Fruit fly (Drosophila melanogaster): ENCODE data around the gene CG42726.

The CG42726 gene

DNA sequence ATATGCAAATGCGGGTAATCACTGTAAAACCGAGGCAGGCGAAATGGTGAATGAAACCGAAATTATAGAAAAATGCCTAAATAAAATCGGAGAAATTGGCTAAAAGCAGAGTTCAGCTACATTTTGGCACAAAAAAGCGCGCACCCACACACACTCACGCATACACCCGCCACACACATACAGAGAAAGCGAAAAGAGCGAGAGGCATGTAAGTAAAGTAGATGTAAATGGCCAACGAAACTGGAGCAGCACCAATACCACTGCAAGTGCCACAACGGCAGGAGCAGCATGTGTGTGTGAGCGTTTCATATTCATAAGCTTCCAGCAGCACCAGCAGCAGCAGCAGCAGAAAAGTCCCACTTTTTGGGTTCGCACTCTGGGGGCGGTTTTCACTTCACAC, 27.6 kb downstream of the CG42726 start:
- TF ChIP-seq CG7101 (tag; optimal IDR thresholded peaks at IDR 0.05) (no peak), tj (GFP tag; optimal IDR thresholded peaks at IDR 0.05) (no peak), Hr96 (GFP tag; optimal IDR thresholded peaks at IDR 0.05) (no peak), CG1620 (GFP tag; optimal IDR thresholded peaks at IDR 0.05) (no peak), Mnt (GFP tag; optimal IDR thresholded peaks at IDR 0.05) (no peak), CG14711 (tag; optimal IDR thresholded peaks at IDR 0.05) (no peak), CG11617 (GFP tag; optimal IDR thresholded peaks at IDR 0.05) (no peak), kay (GFP tag; ENCODE audit: borderline replicate concordance) (no peak), bab1 (GFP tag; optimal IDR thresholded peaks at IDR 0.05) (no peak), CG12768 (GFP tag; optimal IDR thresholded peaks at IDR 0.05) (no peak), Crg-1 (GFP tag; optimal IDR thresholded peaks at IDR 0.05) (no peak)

DNA sequence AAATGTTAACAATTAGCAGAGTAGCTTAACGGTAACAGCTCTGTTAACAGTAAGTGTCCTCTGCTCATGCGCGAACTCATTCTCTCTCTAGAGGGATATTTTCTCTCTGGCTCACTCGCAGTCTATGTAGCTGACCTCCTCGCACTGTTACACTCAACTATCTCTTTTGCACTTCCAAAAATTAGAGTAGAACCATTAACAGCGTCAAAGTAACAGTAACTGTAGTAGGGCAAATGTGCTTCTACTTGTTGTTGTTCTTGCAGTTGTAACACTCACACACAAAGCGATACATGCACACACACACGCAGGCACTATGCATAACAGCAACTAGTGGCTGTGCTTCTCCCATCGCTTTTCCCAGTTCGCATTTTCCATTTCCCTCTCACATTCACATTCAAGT, 31.2 kb downstream of the CG42726 start:
- TF ChIP-seq CG5204 (GFP tag; optimal IDR thresholded peaks at IDR 0.05) (no peak), pad (GFP tag; optimal IDR thresholded peaks at IDR 0.05) (no peak), toe (GFP tag; optimal IDR thresholded peaks at IDR 0.05) (no peak), CG1620 (GFP tag; optimal IDR thresholded peaks at IDR 0.05) (no peak), CG33017 (tag; optimal IDR thresholded peaks at IDR 0.05) (no peak), kay (GFP tag; ENCODE audit: borderline replicate concordance) (no peak), Clk (GFP tag; optimal IDR thresholded peaks at IDR 0.05) (no peak), CG11617 (GFP tag; optimal IDR thresholded peaks at IDR 0.05) (no peak), cic (GFP tag; optimal IDR thresholded peaks at IDR 0.05) (no peak), Hr96 (GFP tag; optimal IDR thresholded peaks at IDR 0.05) (no peak), tj (GFP tag; optimal IDR thresholded peaks at IDR 0.05) (no peak), CG14711 (tag; optimal IDR thresholded peaks at IDR 0.05) (no peak)

- TF ChIP-seq Mnt (GFP tag; optimal IDR thresholded peaks at IDR 0.05) (no peak), CG33017 (tag; optimal IDR thresholded peaks at IDR 0.05) (no peak), CG12768 (GFP tag; optimal IDR thresholded peaks at IDR 0.05) (no peak), Crg-1 (GFP tag; optimal IDR thresholded peaks at IDR 0.05) (no peak), CG11617 (GFP tag; optimal IDR thresholded peaks at IDR 0.05) (no peak), tj (GFP tag; optimal IDR thresholded peaks at IDR 0.05) (no peak), CG7045 (GFP tag; optimal IDR thresholded peaks at IDR 0.05) (no peak), CG7101 (tag; optimal IDR thresholded peaks at IDR 0.05) (no peak), bab1 (GFP tag; optimal IDR thresholded peaks at IDR 0.05) (no peak), CG1620 (GFP tag; optimal IDR thresholded peaks at IDR 0.05) (no peak), Hr96 (GFP tag; optimal IDR thresholded peaks at IDR 0.05) (no peak), pad (GFP tag; optimal IDR thresholded peaks at IDR 0.05) (no peak), ovo (GFP tag; optimal IDR thresholded peaks at IDR 0.05) (no peak), CG5204 (GFP tag; optimal IDR thresholded peaks at IDR 0.05) (no peak), cnc (optimal IDR thresholded peaks at IDR 0.05) (no peak), cic (GFP tag; optimal IDR thresholded peaks at IDR 0.05) (no peak), kay (GFP tag; ENCODE audit: borderline replicate concordance) (no peak), toe (GFP tag; optimal IDR thresholded peaks at IDR 0.05) (no peak), Clk (GFP tag; optimal IDR thresholded peaks at IDR 0.05) (no peak)
Measured at dm6 chr3R:15382851-15383250, 35.0 kb downstream of the CG42726 start, which contains the start of gene h-cup. Gene h-cup (minus strand): TSS chr3R:15382951.

- TF ChIP-seq toe (GFP tag; optimal IDR thresholded peaks at IDR 0.05) (no peak), CG7101 (tag; optimal IDR thresholded peaks at IDR 0.05) (no peak), CG1620 (GFP tag; optimal IDR thresholded peaks at IDR 0.05) (no peak), kay (GFP tag; ENCODE audit: borderline replicate concordance) (no peak), bab1 (GFP tag; optimal IDR thresholded peaks at IDR 0.05) (no peak), CG5204 (GFP tag; optimal IDR thresholded peaks at IDR 0.05) (no peak), CG33017 (tag; optimal IDR thresholded peaks at IDR 0.05) (no peak), CG14711 (tag; optimal IDR thresholded peaks at IDR 0.05) (no peak), CG12768 (GFP tag; optimal IDR thresholded peaks at IDR 0.05) (no peak), Crg-1 (GFP tag; optimal IDR thresholded peaks at IDR 0.05) (no peak), tj (GFP tag; optimal IDR thresholded peaks at IDR 0.05) (no peak), CG7045 (GFP tag; optimal IDR thresholded peaks at IDR 0.05) (no peak), cnc (optimal IDR thresholded peaks at IDR 0.05) (no peak), Hr96 (GFP tag; optimal IDR thresholded peaks at IDR 0.05) (no peak), cic (GFP tag; optimal IDR thresholded peaks at IDR 0.05) (no peak), CG11617 (GFP tag; optimal IDR thresholded peaks at IDR 0.05) (no peak), Mnt (GFP tag; optimal IDR thresholded peaks at IDR 0.05) (no peak), ovo (GFP tag; optimal IDR thresholded peaks at IDR 0.05) (no peak), pad (GFP tag; optimal IDR thresholded peaks at IDR 0.05) (no peak), Clk (GFP tag; optimal IDR thresholded peaks at IDR 0.05) (no peak)
Measured at dm6 chr3R:15393206-15393805, 45.5 kb downstream of the CG42726 start.

All from whole organism, adult.